Fruit fly (Drosophila melanogaster) whole organism, embryonic: ENCODE measurements around the gene Kdsr.

Experiments
- Ada2b ChIP-seq: fragments of 200-800 bp; sonication (Bioruptor generic); IDR thresholded peaks from 2 replicates; pipeline ENCODE4 v1.3.6; 2022; ENCODE audit warnings: missing biosample characterization, missing genetic modification characterization
- Atf-2 ChIP-seq: fragments of 200-800 bp; sonication (Bioruptor generic); optimal IDR thresholded peaks from 2 replicates; lab custom pipeline; 2016; ENCODE audit warnings: missing biosample characterization, missing genetic modification characterization
- BtbVII ChIP-seq: fragments of 200-800 bp; sonication (Bioruptor generic); optimal IDR thresholded peaks from 3 replicates; lab custom pipeline; 2017; ENCODE audit warnings: missing biosample characterization, mild to moderate bottlenecking, missing genetic modification characterization
- CG1024 ChIP-seq: fragments of 200-800 bp; sonication (Bioruptor generic); IDR thresholded peaks from 2 replicates; pipeline ENCODE4 v1.3.6; 2022; ENCODE audit warnings: missing biosample characterization, missing genetic modification characterization
- CG10267 ChIP-seq: fragments of 200-800 bp; sonication (Bioruptor generic); optimal IDR thresholded peaks from 2 replicates; lab custom pipeline; 2018; ENCODE audit warnings: missing biosample characterization, mild to moderate bottlenecking, missing genetic modification characterization, moderate library complexity
- CG10274 ChIP-seq: fragments of 200-800 bp; sonication (Bioruptor generic); optimal IDR thresholded peaks from 3 replicates; lab custom pipeline; 2017; ENCODE audit warnings: missing biosample characterization, mild to moderate bottlenecking, missing genetic modification characterization
- CG10979 ChIP-seq: fragments of 200-800 bp; sonication (Bioruptor generic); optimal IDR thresholded peaks from 2 replicates; lab custom pipeline; 2018; ENCODE audit warnings: missing biosample characterization, mild to moderate bottlenecking, missing genetic modification characterization, moderate library complexity
- CG11247 ChIP-seq: fragments of 200-800 bp; sonication (Bioruptor generic); IDR thresholded peaks from 2 replicates; pipeline ENCODE4 v1.3.6; 2022; ENCODE audit warnings: missing biosample characterization, missing genetic modification characterization
- CG11560 ChIP-seq: fragments of 200-800 bp; sonication (Bioruptor generic); IDR thresholded peaks from 3 replicates; pipeline ENCODE4 v1.3.6; 2022; ENCODE audit warnings: missing biosample characterization, missing genetic modification characterization
- CG12071 ChIP-seq: fragments of 200-800 bp; sonication (Bioruptor generic); optimal IDR thresholded peaks from 3 replicates; lab custom pipeline; 2018; ENCODE audit warnings: missing biosample characterization, mild to moderate bottlenecking, missing genetic modification characterization
- CG12219 ChIP-seq: fragments of 200-800 bp; sonication (Bioruptor generic); optimal IDR thresholded peaks from 3 replicates; lab custom pipeline; 2018; ENCODE audit warnings: missing biosample characterization, mild to moderate bottlenecking, missing genetic modification characterization
- CG12236 ChIP-seq: fragments of 200-800 bp; sonication (Bioruptor generic); optimal IDR thresholded peaks from 2 replicates; lab custom pipeline; 2016; ENCODE audit warnings: missing biosample characterization, missing genetic modification characterization
- CG13296 ChIP-seq: fragments of 200-800 bp; sonication (Bioruptor generic); optimal IDR thresholded peaks from 3 replicates; lab custom pipeline; 2018; ENCODE audit warnings: missing biosample characterization, mild to moderate bottlenecking, missing genetic modification characterization
- CG2202 ChIP-seq: fragments of 200-800 bp; sonication (Bioruptor generic); optimal IDR thresholded peaks from 2 replicates; lab custom pipeline; 2018; ENCODE audit warnings: missing biosample characterization, mild to moderate bottlenecking, missing genetic modification characterization
- CG2712 ChIP-seq: fragments of 200-800 bp; optimal IDR thresholded peaks from 3 replicates; lab custom pipeline; 2019; ENCODE audit warnings: missing biosample characterization, mild to moderate bottlenecking, missing genetic modification characterization, moderate library complexity
- CG31388 ChIP-seq: fragments of 200-800 bp; sonication (Bioruptor generic); optimal IDR thresholded peaks from 2 replicates; lab custom pipeline; 2016; ENCODE audit warnings: missing biosample characterization, missing genetic modification characterization
- CG3281 ChIP-seq: fragments of 200-800 bp; sonication (Bioruptor generic); optimal IDR thresholded peaks from 3 replicates; lab custom pipeline; 2017; ENCODE audit warnings: missing biosample characterization, mild to moderate bottlenecking, missing genetic modification characterization
- CG3726 ChIP-seq: fragments of 200-800 bp; sonication (Bioruptor generic); IDR thresholded peaks from 3 replicates; pipeline ENCODE4, ENCODE4 v1.3.6; 2022; ENCODE audit warnings: missing biosample characterization, missing genetic modification characterization
- CG3838 ChIP-seq: fragments of 200-800 bp; sonication (Bioruptor generic); optimal IDR thresholded peaks from 3 replicates; lab custom pipeline; 2016; ENCODE audit warnings: missing biosample characterization, missing genetic modification characterization
- CG42726 ChIP-seq: fragments of 200-800 bp; sonication (Bioruptor generic); IDR thresholded peaks from 2 replicates; pipeline ENCODE4 v1.3.6; 2022; ENCODE audit warnings: missing biosample characterization, missing genetic modification characterization; ENCODE audit not compliant: partially characterized antibody
- CG43689 ChIP-seq: fragments of 200-800 bp; sonication (Bioruptor generic); IDR thresholded peaks from 2 replicates; pipeline ENCODE4 v1.3.6; 2022; ENCODE audit warnings: missing biosample characterization, missing genetic modification characterization
- CG7963 ChIP-seq: fragments of 200-800 bp; sonication (Bioruptor generic); IDR thresholded peaks from 3 replicates; pipeline ENCODE4 v1.3.6; 2022; ENCODE audit warnings: missing biosample characterization, missing genetic modification characterization; ENCODE audit not compliant: partially characterized antibody
- CG8944 ChIP-seq: fragments of 200-800 bp; sonication (Bioruptor generic); optimal IDR thresholded peaks from 3 replicates; lab custom pipeline; 2016; ENCODE audit warnings: missing biosample characterization, missing genetic modification characterization
- CG9437 ChIP-seq: fragments of 200-800 bp; sonication (Bioruptor generic); optimal IDR thresholded peaks from 2 replicates; lab custom pipeline; 2018; ENCODE audit warnings: missing biosample characterization, mild to moderate bottlenecking, missing genetic modification characterization
- Drgx ChIP-seq: fragments of 200-800 bp; sonication (Bioruptor generic); IDR thresholded peaks from 2 replicates; pipeline ENCODE4 v1.3.6; 2022; ENCODE audit warnings: missing biosample characterization, missing genetic modification characterization
- HLHmδ ChIP-seq: fragments of 200-800 bp; sonication (Bioruptor generic); optimal IDR thresholded peaks from 2 replicates; lab custom pipeline; 2018; ENCODE audit warnings: missing biosample characterization, mild to moderate bottlenecking, missing genetic modification characterization, moderate library complexity
- Hand ChIP-seq: fragments of 200-800 bp; sonication (Bioruptor generic); optimal IDR thresholded peaks from 2 replicates; lab custom pipeline; 2017; ENCODE audit warnings: mild to moderate bottlenecking, missing biosample characterization, missing genetic modification reagents, missing genetic modification characterization
- Hr78 ChIP-seq, 2 experiments: fragments of 200-800 bp in 1 of 2; fragments of >200 bp in 1 of 2; sonication (Bioruptor generic) in 1 of 2; optimal IDR thresholded peaks; 2 replicates each; lab custom pipeline; 2017 to 2019; ENCODE audit warnings: missing biosample characterization in 2 of 2, missing genetic modification characterization in 2 of 2, mild to moderate bottlenecking in 1 of 2, moderate library complexity in 1 of 2
- NFAT ChIP-seq: fragments of 200-800 bp; sonication (Bioruptor generic); IDR thresholded peaks from 2 replicates; pipeline ENCODE4 v1.3.6; 2022; ENCODE audit warnings: missing biosample characterization, missing genetic modification characterization
- Side ChIP-seq: fragments of 200-800 bp; sonication (Bioruptor generic); optimal IDR thresholded peaks from 2 replicates; lab custom pipeline; 2016; ENCODE audit warnings: missing biosample characterization, missing genetic modification characterization
- Xbp1 ChIP-seq: fragments of 200-800 bp; sonication (Bioruptor generic); optimal IDR thresholded peaks from 3 replicates; lab custom pipeline; 2016; ENCODE audit warnings: missing biosample characterization, mild to moderate bottlenecking, missing genetic modification characterization
- aop ChIP-seq: fragments of 200-800 bp; sonication (Bioruptor generic); IDR thresholded peaks from 2 replicates; pipeline ENCODE4 v1.3.6; 2022; ENCODE audit warnings: missing biosample characterization, missing genetic modification characterization
- az2 ChIP-seq: fragments of 200-800 bp; sonication (Bioruptor generic); optimal IDR thresholded peaks from 3 replicates; lab custom pipeline; 2016; ENCODE audit warnings: missing biosample characterization, missing genetic modification characterization
- danr ChIP-seq: fragments of 200-800 bp; sonication (Bioruptor generic); IDR thresholded peaks from 2 replicates; pipeline ENCODE4 v1.3.6; 2022; ENCODE audit warnings: missing biosample characterization, missing genetic modification characterization
- ftz-f1 ChIP-seq: fragments of 200-800 bp; sonication (Bioruptor generic); optimal IDR thresholded peaks from 2 replicates; lab custom pipeline; 2016; ENCODE audit warnings: missing biosample characterization, missing genetic modification characterization
- gsb-n ChIP-seq: fragments of 200-800 bp; sonication (Bioruptor generic); optimal IDR thresholded peaks from 3 replicates; lab custom pipeline; 2018; ENCODE audit warnings: missing biosample characterization, mild to moderate bottlenecking, missing genetic modification characterization
- hb ChIP-seq: fragments of 200-800 bp; sonication (Bioruptor generic); IDR thresholded peaks from 3 replicates; pipeline ENCODE4 v1.3.6; 2022; ENCODE audit warnings: missing biosample characterization, missing genetic modification characterization; ENCODE audit not compliant: partially characterized antibody
- jigr1 ChIP-seq: fragments of 200-800 bp; sonication (Bioruptor generic); IDR thresholded peaks from 3 replicates; pipeline ENCODE4 v1.3.6; 2022; ENCODE audit warnings: missing biosample characterization, missing genetic modification characterization
- jing ChIP-seq: fragments of 200-800 bp; sonication (Bioruptor generic); optimal IDR thresholded peaks from 2 replicates; lab custom pipeline; 2018; ENCODE audit warnings: missing biosample characterization, mild to moderate bottlenecking, missing genetic modification characterization
- nerfin-1 ChIP-seq: fragments of 200-800 bp; sonication (Bioruptor generic); optimal IDR thresholded peaks from 3 replicates; lab custom pipeline; 2019; ENCODE audit warnings: missing biosample characterization, mild to moderate bottlenecking, missing genetic modification characterization, moderate library complexity
- p53 ChIP-seq: fragments of 200-800 bp; sonication (Bioruptor generic); optimal IDR thresholded peaks from 2 replicates; lab custom pipeline; 2016; ENCODE audit warnings: missing biosample characterization, missing genetic modification characterization
- pan ChIP-seq, 4 experiments: fragments of >200 bp in 3 of 4; fragments of 200-800 bp in 1 of 4; sonication (Bioruptor generic) in 1 of 4; optimal IDR thresholded peaks in 3 of 4; IDR thresholded peaks in 1 of 4; 2 replicates each; pipeline versions ENCODE4 v1.3.6 to Lab custom; 2017 to 2022; ENCODE audit warnings: missing biosample characterization in 2 of 4, missing genetic modification characterization in 2 of 4, mixed read lengths in 1 of 4
- pros ChIP-seq: fragments of 200-800 bp; sonication (Bioruptor generic); optimal IDR thresholded peaks from 3 replicates; lab custom pipeline; 2019; ENCODE audit warnings: missing biosample characterization, mild to moderate bottlenecking, missing genetic modification characterization, moderate library complexity
- sd ChIP-seq: fragments of 200-800 bp; sonication (Bioruptor generic); optimal IDR thresholded peaks from 3 replicates; lab custom pipeline; 2018; ENCODE audit warnings: missing biosample characterization, mild to moderate bottlenecking, missing genetic modification characterization, moderate library complexity
- sug ChIP-seq: fragments of 200-800 bp; optimal IDR thresholded peaks from 2 replicates; lab custom pipeline; 2019; ENCODE audit warnings: missing biosample characterization, mild to moderate bottlenecking, missing genetic modification characterization, moderate library complexity
- twi ChIP-seq: fragments of 200-800 bp; optimal IDR thresholded peaks from 2 replicates; lab custom pipeline; 2019; ENCODE audit warnings: missing biosample characterization, mild to moderate bottlenecking, missing genetic modification characterization, moderate library complexity
- vvl ChIP-seq: fragments of 200-800 bp; sonication (Bioruptor generic); IDR thresholded peaks from 2 replicates; pipeline ENCODE4 v1.3.6; 2022; ENCODE audit warnings: missing biosample characterization, missing genetic modification characterization
- wdn ChIP-seq: fragments of 200-800 bp; sonication (Bioruptor generic); IDR thresholded peaks from 2 replicates; pipeline ENCODE4 v1.3.6; 2022; ENCODE audit warnings: missing biosample characterization, missing genetic modification characterization
- wek ChIP-seq: fragments of 200-800 bp; sonication (Bioruptor generic); optimal IDR thresholded peaks from 3 replicates; lab custom pipeline; 2018; ENCODE audit warnings: missing biosample characterization, mild to moderate bottlenecking, missing genetic modification characterization, moderate library complexity

Kdsr gene

dm6 chr3R:25258628-25259240 is 3.6 kb downstream of the Kdsr start, which contains the start of gene CG11857:
Gene CG11857, plus strand, starts transcription at chr3R:25258898.
- TF ChIP-seq CG7963 (GFP tag; lab: Robert Waterston, UW) = peak; percentile 99
- TF ChIP-seq CG13296 (GFP tag; lab: Kevin White, UChicago) = peak; percentile 93
- peak; percentile 93 for TF ChIP-seq p53
- TF ChIP-seq CG8944 (GFP tag; lab: Kevin White, UChicago) = peak; percentile 97
- peak; percentile 96 for TF ChIP-seq aop (GFP tag; lab: Robert Waterston, UW)
- peak; percentile 92 for TF ChIP-seq CG12219
- peak; percentile 95 for TF ChIP-seq CG10979 (tag; lab: Kevin White, UChicago)
- TF ChIP-seq CG2712 (tag; lab: Kevin White, UChicago) = peak; percentile 98
- TF ChIP-seq az2 (GFP tag; lab: Kevin White, UChicago) = peak; percentile 99
- peak; percentile 81 for TF ChIP-seq CG10274 (GFP tag; lab: Kevin White, UChicago)
- TF ChIP-seq pan (optimal IDR thresholded peaks at IDR 0.05; lab: Kevin White, UChicago) = no peak
- peak in 1 of 2 experiments; percentile 99 for TF ChIP-seq pan (GFP tag; optimal IDR thresholded peaks at IDR 0.05 in 1 of 2, IDR thresholded peaks at IDR 0.05 in 1 of 2)
- peak; percentile 95 for TF ChIP-seq Side (GFP tag; lab: Kevin White, UChicago)
- peak; percentile 99 for TF ChIP-seq CG11247
- TF ChIP-seq CG9437 (GFP tag; lab: Kevin White, UChicago) = peak; percentile 88
- TF ChIP-seq Hand (GFP tag; lab: Kevin White, UChicago) = peak; percentile 86
- peak; percentile 89 for TF ChIP-seq CG12071 (GFP tag; lab: Kevin White, UChicago)
- peak; percentile 91 for TF ChIP-seq ftz-f1
- TF ChIP-seq nerfin-1 (tag; lab: Kevin White, UChicago) = peak; percentile 95
- peak; percentile 94 for TF ChIP-seq CG10267
- peak; percentile 96 for TF ChIP-seq CG3726 (GFP tag; lab: Robert Waterston, UW)
- TF ChIP-seq CG43689 (GFP tag; lab: Robert Waterston, UW) = peak; percentile 93
- TF ChIP-seq hb = peak; percentile 100
- TF ChIP-seq NFAT (GFP tag; lab: Robert Waterston, UW) = peak; percentile 99
- TF ChIP-seq CG3838 (GFP tag; lab: Kevin White, UChicago) = peak; percentile 95
- peak; percentile 12 for TF ChIP-seq HLHmδ (GFP tag; lab: Kevin White, UChicago)
- peak; percentile 79 for TF ChIP-seq wek (GFP tag; lab: Kevin White, UChicago)
- TF ChIP-seq CG3281 (GFP tag; lab: Kevin White, UChicago) = peak; percentile 96
- TF ChIP-seq Ada2b = peak; percentile 98
- peak; percentile 96 for TF ChIP-seq Drgx (GFP tag; lab: Robert Waterston, UW)
- TF ChIP-seq Xbp1 (GFP tag; lab: Kevin White, UChicago) = peak; percentile 100
- peak; percentile 95 for TF ChIP-seq CG1024 (GFP tag; lab: Robert Waterston, UW)
- peak; percentile 95 for TF ChIP-seq CG2202
- peak; percentile 91 for TF ChIP-seq BtbVII (GFP tag; lab: Kevin White, UChicago)
- TF ChIP-seq wdn (GFP tag; lab: Robert Waterston, UW) = peak; percentile 97
- TF ChIP-seq CG12236 (GFP tag; lab: Kevin White, UChicago) = peak; percentile 94
- TF ChIP-seq sd = peak; percentile 90
- peak; percentile 8 for TF ChIP-seq pros (GFP tag; lab: Kevin White, UChicago)
- peak; percentile 99 for TF ChIP-seq vvl
- peak; percentile 93 for TF ChIP-seq CG11560 (tag; lab: Robert Waterston, UW)
- peak; percentile 98 for TF ChIP-seq danr (GFP tag; lab: Robert Waterston, UW)
- peak; percentile 99 for TF ChIP-seq jigr1 (GFP tag; lab: Robert Waterston, UW)
- peak; percentile 97 for TF ChIP-seq sug (tag; lab: Kevin White, UChicago)
- peak; percentile 97 for TF ChIP-seq CG31388
- TF ChIP-seq gsb-n (tag; lab: Kevin White, UChicago) = peak; percentile 95
- peak; percentile 97 for TF ChIP-seq Atf-2 (GFP tag; lab: Kevin White, UChicago)
- no peak for TF ChIP-seq Hr78 (GFP tag; optimal IDR thresholded peaks at IDR 0.05; lab: Kevin White, UChicago)
- peak; percentile 94 for TF ChIP-seq jing
- TF ChIP-seq CG42726 (GFP tag; lab: Robert Waterston, UW) = peak; percentile 98
- peak; percentile 96 for TF ChIP-seq twi (tag; lab: Kevin White, UChicago)
